Worm (Caenorhabditis elegans) whole organism, L1 larva: ENCODE results near the gene str-38.
A peak's percentile ranks its signal among the peaks of the same experiment; 100 is the strongest.

Experiments
- aha-1 ChIP-seq: fragments of 150-350 bp; optimal IDR thresholded peaks from 2 replicates; lab custom pipeline; 2014; ENCODE audit warnings: missing biosample characterization, missing genetic modification characterization
- alr-1 ChIP-seq: fragments of 200-800 bp; sonication (Bioruptor generic); optimal IDR thresholded peaks from 2 replicates; lab custom pipeline; 2018; ENCODE audit warnings: borderline replicate concordance, mild to moderate bottlenecking, missing genetic modification characterization, missing compliant biosample characterization
- blmp-1 ChIP-seq: fragments of 150-350 bp; optimal IDR thresholded peaks from 2 replicates; lab custom pipeline; 2014; ENCODE audit warnings: missing biosample characterization, missing genetic modification characterization
- ceh-88 ChIP-seq: fragments of 200-800 bp; sonication (Bioruptor generic); IDR thresholded peaks from 2 replicates; pipeline ENCODE4 v1.3.6; 2022; ENCODE audit warnings: missing genetic modification characterization, missing compliant biosample characterization
- ceh-90 ChIP-seq: sonication (generic microtip); optimal IDR thresholded peaks from 2 replicates; lab custom pipeline; 2016; ENCODE audit warnings: missing genetic modification characterization, missing compliant biosample characterization
- ces-1 ChIP-seq: fragments of 150-350 bp; optimal IDR thresholded peaks from 2 replicates; lab custom pipeline; 2014; ENCODE audit warnings: missing biosample characterization, missing genetic modification reagents, missing genetic modification characterization
- efl-1 ChIP-seq, 4 experiments: fragments of 150-350 bp; optimal IDR thresholded peaks in 3 of 4; peaks in 1 of 4; 1 replicate in 1 of 4; 2 replicates in 3 of 4; lab custom pipeline; 2014; ENCODE audit warnings: missing biosample characterization in 2 of 4, missing genetic modification characterization in 2 of 4, missing genetic modification reagents in 2 of 4
- egl-27 ChIP-seq, 2 experiments: fragments of 150-350 bp in 1 of 2; sonication (generic microtip); optimal IDR thresholded peaks; 3 replicates each; lab custom pipeline; 2017 to 2018; ENCODE audit warnings: missing biosample characterization in 2 of 2, missing genetic modification characterization in 2 of 2, missing genetic modification reagents in 2 of 2
- elt-2 ChIP-seq: sonication (generic microtip); optimal IDR thresholded peaks from 2 replicates; lab custom pipeline; 2016; ENCODE audit warnings: missing genetic modification characterization, mild to moderate bottlenecking, inconsistent platforms, missing compliant biosample characterization, missing genetic modification reagents
- elt-3 ChIP-seq, 6 experiments: fragments of 150-350 bp in 1 of 6; sonication (generic microtip); optimal IDR thresholded peaks; 2 replicates each; lab custom pipeline; 2017 to 2018; ENCODE audit warnings: missing biosample characterization in 6 of 6, missing genetic modification characterization in 6 of 6, inconsistent platforms in 1 of 6
- ets-5 ChIP-seq: fragments of 200-800 bp; sonication (Bioruptor generic); IDR thresholded peaks from 2 replicates; pipeline ENCODE4 v1.3.6; 2022; ENCODE audit warnings: missing genetic modification characterization, missing compliant biosample characterization
- fkh-4 ChIP-seq: sonication (generic microtip); optimal IDR thresholded peaks from 2 replicates; lab custom pipeline; 2016; ENCODE audit warnings: missing compliant biosample characterization, missing genetic modification characterization, borderline replicate concordance
- fos-1 ChIP-seq: fragments of 150-350 bp; optimal IDR thresholded peaks from 2 replicates; lab custom pipeline; 2014; ENCODE audit warnings: missing biosample characterization, missing genetic modification characterization
- hlh-17 ChIP-seq: fragments of 200-800 bp; sonication (Bioruptor generic); optimal IDR thresholded peaks from 2 replicates; lab custom pipeline; 2018; ENCODE audit warnings: missing genetic modification characterization, mild to moderate bottlenecking, missing compliant biosample characterization, moderate library complexity, borderline replicate concordance
- isw-1 ChIP-seq: fragments of 200-800 bp; sonication (Bioruptor generic); IDR thresholded peaks from 2 replicates; pipeline ENCODE4 v1.3.6; 2022; ENCODE audit warnings: missing genetic modification characterization, missing compliant biosample characterization
- jun-1 ChIP-seq: fragments of 150-350 bp; optimal IDR thresholded peaks from 2 replicates; lab custom pipeline; 2014; ENCODE audit warnings: missing biosample characterization, missing genetic modification reagents, missing genetic modification characterization
- lin-13 ChIP-seq: fragments of 150-350 bp; optimal IDR thresholded peaks from 2 replicates; lab custom pipeline; 2014; ENCODE audit warnings: missing biosample characterization, missing genetic modification reagents, missing genetic modification characterization
- lin-14 ChIP-seq: fragments of 200-800 bp; sonication (Bioruptor generic); optimal IDR thresholded peaks from 2 replicates; lab custom pipeline; 2018; ENCODE audit warnings: mild to moderate bottlenecking, missing genetic modification characterization, moderate library complexity, missing compliant biosample characterization
- lin-35 ChIP-seq, 2 experiments: fragments of 150-350 bp; optimal IDR thresholded peaks; 2 replicates each; lab custom pipeline; 2014; ENCODE audit warnings: missing biosample characterization in 2 of 2, missing genetic modification characterization in 2 of 2, missing genetic modification reagents in 2 of 2
- lsy-2 ChIP-seq, 2 experiments: fragments of 150-350 bp; optimal IDR thresholded peaks; 2 replicates each; lab custom pipeline; 2014; ENCODE audit warnings: missing biosample characterization in 2 of 2, missing genetic modification characterization in 2 of 2
- mef-2 ChIP-seq: fragments of 150-350 bp; optimal IDR thresholded peaks from 2 replicates; lab custom pipeline; 2014; ENCODE audit warnings: missing biosample characterization, missing genetic modification characterization
- nhr-19 ChIP-seq: fragments of 200-800 bp; sonication (Bioruptor generic); conservative IDR thresholded peaks from 2 replicates; pipeline ENCODE4 v1.3.6; 2022; ENCODE audit warnings: missing genetic modification characterization, missing compliant biosample characterization
- nhr-20 ChIP-seq: sonication (generic microtip); optimal IDR thresholded peaks from 2 replicates; lab custom pipeline; 2016; ENCODE audit warnings: mild to moderate bottlenecking, missing genetic modification characterization, missing compliant biosample characterization
- nhr-71 ChIP-seq: sonication (generic microtip); optimal IDR thresholded peaks from 2 replicates; lab custom pipeline; 2016; ENCODE audit warnings: mild to moderate bottlenecking, missing genetic modification characterization, moderate library complexity, missing compliant biosample characterization
- nhr-84 ChIP-seq: sonication (generic microtip); optimal IDR thresholded peaks from 2 replicates; lab custom pipeline; 2017; ENCODE audit warnings: missing biosample characterization, missing genetic modification characterization
- nhr-85 ChIP-seq: sonication (generic microtip); peaks from one replicate; lab custom pipeline; 2016; ENCODE audit warnings: missing genetic modification characterization, inconsistent platforms, missing compliant biosample characterization
- nhr-90 ChIP-seq: sonication (generic microtip); optimal IDR thresholded peaks from 2 replicates; lab custom pipeline; 2016; ENCODE audit warnings: mild to moderate bottlenecking, missing genetic modification characterization, missing compliant biosample characterization; ENCODE audit not compliant: poor library complexity
- pag-3 ChIP-seq: sonication (generic microtip); optimal IDR thresholded peaks from 2 replicates; lab custom pipeline; 2017; ENCODE audit warnings: missing genetic modification characterization, mild to moderate bottlenecking, missing compliant biosample characterization, antibody characterized with exemption, borderline replicate concordance; ENCODE audit not compliant: insufficient read depth
- sptf-1 ChIP-seq: fragments of 150-350 bp; optimal IDR thresholded peaks from 2 replicates; lab custom pipeline; 2014; ENCODE audit warnings: missing biosample characterization, missing genetic modification characterization
- sup-37 ChIP-seq: fragments of 200-800 bp; sonication (Bioruptor generic); optimal IDR thresholded peaks from 2 replicates; lab custom pipeline; 2018; ENCODE audit warnings: mild to moderate bottlenecking, missing genetic modification characterization, missing compliant biosample characterization
- swsn-7 ChIP-seq: sonication (generic microtip); optimal IDR thresholded peaks from 2 replicates; lab custom pipeline; 2016; ENCODE audit warnings: missing genetic modification characterization, missing compliant biosample characterization
- tbx-2 ChIP-seq: sonication (generic microtip); optimal IDR thresholded peaks from 2 replicates; lab custom pipeline; 2016; ENCODE audit warnings: missing genetic modification characterization, missing compliant biosample characterization
- unc-98 ChIP-seq: fragments of 200-800 bp; sonication (Bioruptor generic); IDR thresholded peaks from 2 replicates; pipeline ENCODE4 v1.3.6; 2022; ENCODE audit warnings: missing genetic modification characterization, missing compliant biosample characterization

Gene str-38

DNA sequence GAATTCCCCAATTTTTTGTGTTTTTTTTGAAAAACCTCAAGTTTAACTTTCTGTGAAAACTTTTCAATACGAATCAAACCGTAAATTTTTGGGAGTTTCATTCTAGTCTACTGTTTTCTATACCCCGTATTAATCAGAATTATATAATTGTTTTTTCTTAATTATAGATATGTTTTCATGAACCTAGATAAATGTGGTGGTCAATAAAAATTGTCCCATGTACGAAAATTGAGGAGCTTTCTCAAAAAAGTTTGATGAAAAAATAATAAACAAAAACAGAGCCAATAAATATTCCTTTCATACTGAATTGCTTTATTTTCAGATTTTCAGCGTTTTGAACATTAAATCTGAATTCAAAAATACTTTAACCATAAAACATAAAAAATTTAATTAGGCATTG lies 21.7 kb downstream of the str-38 start, which contains the start of gene Y6E2A.1:
TSS of gene Y6E2A.1 (minus strand) at position 101 of the 400 bp plus-strand sequence.
- TF ChIP-seq sptf-1 (no peak), sup-37 (no peak), mef-2 (tag; lab: Kevin White, UChicago) (no peak), alr-1 (tag; lab: Kevin White, UChicago) (no peak), lin-35 (GFP tag; optimal IDR thresholded peaks at IDR 0.05; lab: Kevin White, UChicago) (no peak), fos-1 (tag; lab: Kevin White, UChicago) (no peak), lin-14 (GFP tag; lab: Kevin White, UChicago) (no peak), lsy-2 (tag; optimal IDR thresholded peaks at IDR 0.05; lab: Kevin White, UChicago) (no peak), ceh-90 (tag; lab: Kevin White, UChicago) (no peak), jun-1 (tag; lab: Kevin White, UChicago) (no peak), fkh-4 (tag; lab: Kevin White, UChicago) (no peak), nhr-90 (tag; lab: Kevin White, UChicago) (no peak), elt-2 (tag; lab: Kevin White, UChicago) (no peak)

DNA sequence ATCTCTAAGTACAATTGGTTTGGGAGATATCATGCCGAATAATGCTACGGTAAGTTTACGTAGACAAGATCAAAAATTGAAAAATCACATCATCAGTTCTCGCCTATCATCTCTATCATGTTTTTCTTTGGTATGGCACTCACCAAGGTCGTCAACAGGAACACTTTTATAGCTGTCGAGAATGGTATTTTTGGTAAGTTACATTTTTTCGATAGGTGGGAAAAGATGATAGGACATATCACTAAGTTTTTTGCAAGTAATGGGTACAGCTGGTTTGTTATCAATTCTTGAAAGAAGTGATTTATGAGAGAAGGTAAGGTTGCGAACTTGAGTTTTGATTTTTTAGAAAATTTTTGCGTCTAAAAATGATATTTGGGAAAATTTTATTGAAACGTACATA lies 24.1 kb downstream of the str-38 start:
- TF ChIP-seq ces-1 (no peak), nhr-90 (tag; lab: Kevin White, UChicago) (peak; percentile 11), aha-1 (no peak), lsy-2 (tag; optimal IDR thresholded peaks at IDR 0.05; lab: Kevin White, UChicago) (peak in 1 of 2 experiments; percentile 46), elt-3 (tag; optimal IDR thresholded peaks at IDR 0.05; lab: Kevin White, UChicago) (peak in 5 of 6 experiments; percentile 32 to 98 (median 74)), nhr-71 (tag; lab: Kevin White, UChicago) (peak; percentile 52), nhr-20 (tag; lab: Kevin White, UChicago) (peak; percentile 74), mef-2 (tag; lab: Kevin White, UChicago) (no peak), lin-14 (GFP tag; lab: Kevin White, UChicago) (peak; percentile 71), egl-27 (tag; optimal IDR thresholded peaks at IDR 0.05; lab: Kevin White, UChicago) (no peak), nhr-19 (peak; percentile 38), tbx-2 (no peak), efl-1 (optimal IDR thresholded peaks at IDR 0.05; lab: Kevin White, UChicago) (no peak), efl-1 (GFP tag; optimal IDR thresholded peaks at IDR 0.05 in 1 of 2; lab: Kevin White, UChicago) (peak in 1 of 2 experiments; percentile 21), nhr-85 (tag; lab: Kevin White, UChicago) (peak; percentile 90), nhr-84 (tag; lab: Kevin White, UChicago) (no peak), blmp-1 (tag; lab: Kevin White, UChicago) (peak; percentile 57), pag-3 (tag; lab: Kevin White, UChicago) (peak; percentile 54)

DNA sequence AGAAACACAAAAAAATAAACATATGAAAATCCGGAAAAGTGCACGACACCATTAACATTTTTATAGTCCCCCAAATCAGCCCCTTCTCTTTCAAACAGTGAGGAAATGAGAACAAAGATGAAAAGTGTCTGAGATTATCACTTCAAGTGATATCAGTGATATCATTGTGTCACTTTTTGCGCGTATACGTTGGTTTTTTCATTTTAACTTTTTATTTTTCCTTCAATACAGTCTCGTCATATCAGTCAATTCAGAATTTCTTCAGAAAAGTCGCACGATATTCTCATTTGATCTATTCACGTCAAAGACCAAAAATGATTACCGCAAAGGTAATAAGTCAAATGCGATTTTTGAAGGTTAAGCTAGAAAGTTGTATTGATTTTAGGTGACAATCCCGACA lies 27.4 kb downstream of the str-38 start, which contains the start of gene twk-34:
TSS of gene twk-34 (plus strand) at position 216 of the 400 bp plus-strand sequence.
- TF ChIP-seq ets-5 (no peak), isw-1 (GFP tag; lab: Robert Waterston, UW) (no peak), hlh-17 (GFP tag; lab: Kevin White, UChicago) (no peak), nhr-71 (tag; lab: Kevin White, UChicago) (no peak), nhr-84 (tag; lab: Kevin White, UChicago) (no peak), sup-37 (no peak), blmp-1 (tag; lab: Kevin White, UChicago) (peak; percentile 5), egl-27 (tag; optimal IDR thresholded peaks at IDR 0.05; lab: Kevin White, UChicago) (no peak), swsn-7 (tag; lab: Kevin White, UChicago) (no peak), lin-35 (GFP tag; optimal IDR thresholded peaks at IDR 0.05; lab: Kevin White, UChicago) (no peak), elt-2 (tag; lab: Kevin White, UChicago) (no peak), efl-1 (optimal IDR thresholded peaks at IDR 0.05; lab: Kevin White, UChicago) (no peak), efl-1 (GFP tag; optimal IDR thresholded peaks at IDR 0.05 in 1 of 2; lab: Kevin White, UChicago) (no peak), lin-13 (GFP tag; lab: Kevin White, UChicago) (no peak), elt-3 (tag; optimal IDR thresholded peaks at IDR 0.05; lab: Kevin White, UChicago) (peak in 1 of 6 experiments; percentile 51), nhr-85 (tag; lab: Kevin White, UChicago) (peak; percentile 29)

DNA sequence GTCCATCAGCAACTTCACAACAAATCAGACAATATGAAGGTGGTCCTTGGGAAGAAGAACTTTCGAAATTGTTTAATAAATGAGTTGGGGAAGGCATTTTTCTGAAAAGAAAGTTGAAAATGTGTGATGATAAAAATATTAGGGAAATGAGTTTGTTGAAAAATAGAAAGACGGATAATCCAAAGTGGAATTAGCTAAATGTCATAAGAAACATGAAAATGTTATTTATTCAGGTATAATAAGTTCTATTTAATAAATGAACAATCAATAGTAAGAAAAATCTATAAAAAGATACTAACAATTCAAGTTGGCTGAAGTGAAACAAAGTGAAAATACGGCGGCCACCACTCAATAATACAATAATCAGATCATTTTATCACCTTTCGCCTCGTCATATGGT lies 29.8 kb downstream of the str-38 start, which contains the start of gene nhr-53:
TSS of gene nhr-53 (minus strand) at position 101 of the 400 bp plus-strand sequence.
- TF ChIP-seq efl-1 (optimal IDR thresholded peaks at IDR 0.05; lab: Kevin White, UChicago) (no peak), efl-1 (GFP tag; optimal IDR thresholded peaks at IDR 0.05 in 1 of 2; lab: Kevin White, UChicago) (peak in 1 of 2 experiments; percentile 30), unc-98 (GFP tag; lab: Robert Waterston, UW) (no peak), ceh-88 (GFP tag; lab: Robert Waterston, UW) (no peak)
